Worm (Caenorhabditis elegans): ENCODE measurements around the gene snf-11.

The snf-11 gene

DNA sequence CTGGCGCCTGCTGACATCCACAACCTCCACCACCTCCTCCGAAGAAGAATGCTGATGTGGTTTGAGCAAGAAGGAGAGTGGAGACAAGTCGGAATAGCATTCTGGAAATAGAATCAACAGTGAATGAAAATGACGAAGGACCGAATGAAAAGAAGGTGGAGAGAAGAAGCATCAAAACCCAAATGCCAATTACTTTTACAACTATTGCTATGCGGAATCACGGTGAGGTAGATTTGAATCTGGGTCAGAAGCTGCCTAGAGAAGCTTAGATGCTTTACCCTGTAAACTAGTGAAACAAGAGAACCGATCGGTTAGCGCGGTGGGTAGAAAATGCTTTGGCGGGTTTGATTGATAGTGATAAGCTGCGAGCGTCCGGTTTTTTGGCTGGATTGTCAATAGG, 38.7 kb upstream of the snf-11 start, which contains the start of gene grl-7:
Gene grl-7 (minus strand): TSS at position 101 of the 400 bp plus-strand sequence.
- TF ChIP-seq fax-1 (tag; optimal IDR thresholded peaks at IDR 0.05): no peak
- no peak for TF ChIP-seq fkh-6 (tag; optimal IDR thresholded peaks at IDR 0.05)
- no peak for TF ChIP-seq nfya-1 (tag; optimal IDR thresholded peaks at IDR 0.05)
- no peak for TF ChIP-seq Y22D7AL.16 (tag; optimal IDR thresholded peaks at IDR 0.05)
- no peak for TF ChIP-seq lim-6 (tag; optimal IDR thresholded peaks at IDR 0.05)
- no peak for TF ChIP-seq elt-4 (tag; optimal IDR thresholded peaks at IDR 0.05)
- no peak for TF ChIP-seq ama-1 (optimal IDR thresholded peaks at IDR 0.05)
- TF ChIP-seq ceh-2 (tag; optimal IDR thresholded peaks at IDR 0.05): no peak
- no peak for TF ChIP-seq pag-3 (tag; optimal IDR thresholded peaks at IDR 0.05; ENCODE audit: borderline replicate concordance)
- no peak for TF ChIP-seq C08G9.2 (tag; optimal IDR thresholded peaks at IDR 0.05)
- TF ChIP-seq eyg-1 (tag; optimal IDR thresholded peaks at IDR 0.05): no peak
- TF ChIP-seq ceh-14 (tag; optimal IDR thresholded peaks at IDR 0.05): no peak
- no peak for TF ChIP-seq ceh-22 (tag; optimal IDR thresholded peaks at IDR 0.05)
- TF ChIP-seq pax-1 (tag; optimal IDR thresholded peaks at IDR 0.05): no peak

DNA sequence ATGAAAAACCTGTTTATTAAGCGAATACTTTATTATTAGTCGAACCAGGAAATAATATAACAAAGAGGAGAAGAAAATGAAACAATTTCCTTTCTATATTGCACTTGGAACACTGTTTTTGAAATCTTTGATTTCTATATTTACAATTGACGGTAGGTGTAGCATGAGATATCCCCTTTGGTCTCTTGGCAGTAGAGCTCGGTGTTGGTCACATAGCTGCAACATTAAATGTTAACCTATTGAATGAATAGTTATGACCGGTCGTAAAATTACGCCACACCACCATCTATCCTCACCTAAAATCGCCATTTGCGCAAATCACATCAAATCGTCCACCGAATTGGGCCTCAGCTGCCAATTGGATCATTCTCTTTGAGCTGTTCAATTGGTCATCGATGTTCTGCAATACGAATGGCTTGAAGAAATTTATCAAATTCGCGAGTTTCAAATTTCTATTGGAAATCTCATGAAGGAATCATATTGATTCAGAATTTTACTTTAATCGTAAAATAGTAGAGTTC, 36.6 kb upstream of the snf-11 start:
- TF ChIP-seq gmeb-2 (tag; optimal IDR thresholded peaks at IDR 0.05) (peak; percentile 24), ama-1 (optimal IDR thresholded peaks at IDR 0.05) (peak; percentile 75), fkh-6 (tag; optimal IDR thresholded peaks at IDR 0.05) (no peak), ztf-16 (tag; optimal IDR thresholded peaks at IDR 0.05) (no peak), unc-86 (tag; optimal IDR thresholded peaks at IDR 0.05) (no peak)

ce11 chrV:11344112-11344511, 35.9 kb upstream of the snf-11 start:
- TF ChIP-seq ceh-19 (GFP tag; optimal IDR thresholded peaks at IDR 0.05) (no peak), ceh-14 (tag; optimal IDR thresholded peaks at IDR 0.05) (no peak), ama-1 (optimal IDR thresholded peaks at IDR 0.05) (peak; percentile 3)

DNA sequence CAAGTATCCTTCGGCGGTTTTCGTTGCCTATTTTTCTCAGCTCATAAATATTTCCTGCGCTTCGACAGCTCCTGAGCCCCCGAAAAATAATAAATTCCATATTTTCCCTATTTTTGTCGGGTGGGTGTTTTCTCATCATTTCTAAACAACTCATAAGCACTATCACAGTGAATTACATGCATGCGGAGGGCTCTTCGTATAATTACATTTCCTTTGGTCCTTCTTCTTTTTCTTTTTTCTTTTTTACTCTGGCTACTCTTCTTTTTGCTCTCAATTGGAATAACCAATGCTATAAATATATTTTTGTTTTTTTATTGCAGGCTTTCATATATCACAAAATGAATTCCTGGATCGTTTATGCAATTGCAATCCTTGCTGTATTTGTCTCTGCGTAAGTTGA, 33.7 kb upstream of the snf-11 start, which contains the start of gene T02E9.5:
Gene T02E9.5 (plus strand): TSS at position 321 of the 400 bp plus-strand sequence.
- TF ChIP-seq hlh-13 (GFP tag; optimal IDR thresholded peaks at IDR 0.05): no peak
- TF ChIP-seq unc-42 (tag; optimal IDR thresholded peaks at IDR 0.05): peak; percentile 91
- TF ChIP-seq T23F11.4 (GFP tag; optimal IDR thresholded peaks at IDR 0.05): no peak

ce11 chrV:11341130-11341675, 33.0 kb upstream of the snf-11 start:
- TF ChIP-seq eyg-1 (tag; optimal IDR thresholded peaks at IDR 0.05) (no peak), nhr-11 (tag; optimal IDR thresholded peaks at IDR 0.05) (no peak), unc-55 (GFP tag; optimal IDR thresholded peaks at IDR 0.05) (no peak), C08G9.2 (tag; optimal IDR thresholded peaks at IDR 0.05) (no peak), ceh-19 (GFP tag; optimal IDR thresholded peaks at IDR 0.05) (peak; percentile 24), ceh-22 (tag; optimal IDR thresholded peaks at IDR 0.05) (no peak), ref-2 (tag; optimal IDR thresholded peaks at IDR 0.05) (peak; percentile 26), sox-4 (tag; optimal IDR thresholded peaks at IDR 0.05) (no peak), odd-2 (tag; optimal IDR thresholded peaks at IDR 0.05) (no peak), tbx-2 (tag; optimal IDR thresholded peaks at IDR 0.05) (peak; percentile 13), che-1 (tag; optimal IDR thresholded peaks at IDR 0.05) (no peak), T23F11.4 (GFP tag; optimal IDR thresholded peaks at IDR 0.05) (no peak), npax-4 (tag; optimal IDR thresholded peaks at IDR 0.05) (no peak), sox-2 (GFP tag; IDR thresholded peaks at IDR 0.05) (no peak), fkh-6 (tag; optimal IDR thresholded peaks at IDR 0.05) (no peak), ceh-31 (tag; optimal IDR thresholded peaks at IDR 0.05) (peak; percentile 38), lim-6 (tag; optimal IDR thresholded peaks at IDR 0.05) (no peak), hlh-30 (tag; optimal IDR thresholded peaks at IDR 0.05; ENCODE audit: insufficient read depth) (no peak), ceh-34 (tag; optimal IDR thresholded peaks at IDR 0.05) (peak; percentile 16), Y22D7AL.16 (tag; optimal IDR thresholded peaks at IDR 0.05) (no peak), unc-42 (tag; optimal IDR thresholded peaks at IDR 0.05) (peak; percentile 97), F13H6.1 (tag; optimal IDR thresholded peaks at IDR 0.05) (no peak), gmeb-2 (tag; optimal IDR thresholded peaks at IDR 0.05) (no peak), hlh-15 (tag; optimal IDR thresholded peaks at IDR 0.05) (no peak), mec-3 (tag; optimal IDR thresholded peaks at IDR 0.05; ENCODE audit: borderline replicate concordance) (no peak), tbx-7 (tag; optimal IDR thresholded peaks at IDR 0.05) (no peak), ztf-16 (tag; optimal IDR thresholded peaks at IDR 0.05) (no peak), ceh-48 (tag; optimal IDR thresholded peaks at IDR 0.05) (no peak), ets-4 (tag; optimal IDR thresholded peaks at IDR 0.05) (no peak)
